Fruit fly (Drosophila melanogaster): ENCODE measurements around the gene Pp1-87B.

DNA sequence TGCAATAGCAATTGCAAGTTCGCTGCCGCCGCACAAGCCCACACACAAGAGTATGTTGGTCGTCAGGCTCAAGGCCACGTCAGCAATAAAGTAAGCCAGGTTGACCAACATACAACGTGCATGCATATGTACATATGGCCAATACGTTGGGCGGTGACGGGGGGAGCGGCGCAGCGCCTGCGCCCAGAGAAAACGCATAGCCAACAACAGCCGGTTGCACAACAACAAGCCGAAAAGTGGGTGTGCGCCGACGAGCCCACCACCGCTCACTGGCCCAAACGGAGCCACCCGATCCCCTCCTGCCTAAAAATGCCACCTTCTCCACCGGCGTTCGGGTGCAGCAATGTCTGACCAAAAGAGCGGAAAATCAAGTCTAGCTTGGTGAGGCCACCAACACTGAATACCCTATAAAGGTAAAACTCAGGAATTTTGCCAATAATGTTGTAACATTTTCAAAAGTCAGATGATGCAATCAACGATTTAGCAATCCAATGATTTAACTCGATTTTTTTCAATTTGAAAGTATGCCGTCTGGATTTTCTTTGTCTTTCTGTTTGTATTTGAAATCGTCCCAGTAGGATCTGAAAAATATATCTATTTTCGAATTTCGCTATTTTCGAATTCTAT lies 26.3 kb upstream of the Pp1-87B start, which contains the start of gene CG5509:
- TF ChIP-seq Dfd (GFP tag; optimal IDR thresholded peaks at IDR 0.05): no peak
- TF ChIP-seq Hnf4 (GFP tag; optimal IDR thresholded peaks at IDR 0.05): no peak
- TF ChIP-seq h (GFP tag; optimal IDR thresholded peaks at IDR 0.05): no peak
- TF ChIP-seq fru (GFP tag; optimal IDR thresholded peaks at IDR 0.05): no peak
- no peak for TF ChIP-seq rgr (GFP tag; optimal IDR thresholded peaks at IDR 0.05)
- no peak for TF ChIP-seq foxo (GFP tag; optimal IDR thresholded peaks at IDR 0.05)
- no peak for TF ChIP-seq lola (GFP tag; optimal IDR thresholded peaks at IDR 0.05)
- TF ChIP-seq Hr78 (GFP tag; optimal IDR thresholded peaks at IDR 0.05): no peak
- TF ChIP-seq OdsH (GFP tag; optimal IDR thresholded peaks at IDR 0.05): no peak
- TF ChIP-seq Myc (optimal IDR thresholded peaks at IDR 0.05): no peak
